Worm (Caenorhabditis elegans): ENCODE results near the gene hosl-1.

ce11 chrX:4592250-4592649 is 44.7 kb upstream of the hosl-1 start, which contains the start of gene flp-12:
- TF ChIP-seq fos-1 (tag; optimal IDR thresholded peaks at IDR 0.05): no peak
- no peak for TF ChIP-seq C04F5.9 (tag; optimal IDR thresholded peaks at IDR 0.05)
- no peak for TF ChIP-seq egl-27 (tag; optimal IDR thresholded peaks at IDR 0.05)
- no peak for TF ChIP-seq nhr-90 (tag; optimal IDR thresholded peaks at IDR 0.05; ENCODE audit: poor library complexity)
- TF ChIP-seq lsy-2 (tag; optimal IDR thresholded peaks at IDR 0.05): no peak
- TF ChIP-seq rnt-1 (tag; optimal IDR thresholded peaks at IDR 0.05): no peak

Data from whole organism, L1 larva.